Worm (Caenorhabditis elegans) whole organism, early embryonic: ENCODE data around the gene W06A7.2.

Experiments used
- B0310.2 ChIP-seq: sonication (generic microtip); optimal IDR thresholded peaks from 2 replicates; lab custom pipeline; 2016; ENCODE audit warnings: mild to moderate bottlenecking, missing genetic modification characterization, missing compliant biosample characterization
- F13C5.2 ChIP-seq: sonication (generic microtip); optimal IDR thresholded peaks from 2 replicates; lab custom pipeline; 2017; ENCODE audit warnings: mild to moderate bottlenecking, missing genetic modification characterization, inconsistent platforms, missing compliant biosample characterization
- aly-1 ChIP-seq: sonication (generic microtip); optimal IDR thresholded peaks from 2 replicates; lab custom pipeline; 2016; ENCODE audit warnings: missing genetic modification characterization, missing compliant biosample characterization
- ama-1 ChIP-seq: fragments of 150-350 bp; optimal IDR thresholded peaks from 2 replicates; lab custom pipeline; 2014
- ceh-13 ChIP-seq: fragments of 200-800 bp; sonication (Bioruptor generic); optimal IDR thresholded peaks from 2 replicates; lab custom pipeline; 2018; ENCODE audit warnings: mild to moderate bottlenecking, missing genetic modification characterization, missing compliant biosample characterization
- ceh-36 ChIP-seq: sonication (generic microtip); optimal IDR thresholded peaks from 2 replicates; lab custom pipeline; 2016; ENCODE audit warnings: missing genetic modification characterization, inconsistent platforms, missing compliant biosample characterization
- ets-7 ChIP-seq: sonication (generic microtip); optimal IDR thresholded peaks from 2 replicates; lab custom pipeline; 2016; ENCODE audit warnings: missing genotype, missing genetic modification characterization, missing compliant biosample characterization
- flt-1 ChIP-seq: fragments of 200-800 bp; sonication (Bioruptor generic); IDR thresholded peaks from 2 replicates; pipeline ENCODE4 v1.3.6; 2022; ENCODE audit warnings: missing genetic modification characterization, missing compliant biosample characterization
- hmbx-1 ChIP-seq: sonication (generic microtip); optimal IDR thresholded peaks from 2 replicates; lab custom pipeline; 2016; ENCODE audit warnings: mild to moderate bottlenecking, missing genetic modification characterization, missing compliant biosample characterization
- hmg-4 ChIP-seq: fragments of 200-800 bp; sonication (Bioruptor generic); optimal IDR thresholded peaks from 2 replicates; lab custom pipeline; 2018; ENCODE audit warnings: mild to moderate bottlenecking, missing genetic modification characterization, missing compliant biosample characterization
- hnd-1 ChIP-seq: sonication (generic microtip); optimal IDR thresholded peaks from 2 replicates; lab custom pipeline; 2016; ENCODE audit warnings: missing genetic modification characterization, missing compliant biosample characterization
- pes-1 ChIP-seq: fragments of 200-800 bp; sonication (Bioruptor generic); IDR thresholded peaks from 2 replicates; pipeline ENCODE4 v1.3.6; 2022; ENCODE audit warnings: missing genetic modification reagents, missing genetic modification characterization, missing compliant biosample characterization
- scrt-1 ChIP-seq: fragments of 200-800 bp; sonication (Bioruptor generic); IDR thresholded peaks from 2 replicates; pipeline ENCODE4 v1.3.6; 2022; ENCODE audit warnings: missing genetic modification characterization, missing compliant biosample characterization
- sea-1 ChIP-seq: fragments of 200-800 bp; sonication (Bioruptor generic); conservative IDR thresholded peaks from 2 replicates; pipeline ENCODE4 v1.3.6; 2022; ENCODE audit warnings: missing genetic modification characterization, missing compliant biosample characterization
- tbx-11 ChIP-seq: fragments of 200-800 bp; sonication (Bioruptor generic); IDR thresholded peaks from 2 replicates; pipeline ENCODE4 v1.3.6; 2022; ENCODE audit warnings: missing genetic modification characterization, missing compliant biosample characterization
- tbx-37 ChIP-seq: fragments of 200-800 bp; sonication (Bioruptor generic); conservative IDR thresholded peaks from 2 replicates; pipeline ENCODE4 v1.3.6; 2022; ENCODE audit warnings: missing genetic modification reagents, missing genetic modification characterization, missing compliant biosample characterization
- tra-4 ChIP-seq: sonication (generic microtip); optimal IDR thresholded peaks from 2 replicates; lab custom pipeline; 2017; ENCODE audit warnings: missing genetic modification characterization, missing compliant biosample characterization

The W06A7.2 gene

ce11 chrV:14849628-14850027 is 28.0 kb downstream of the W06A7.2 start:
- no peak for TF ChIP-seq ceh-36
- TF ChIP-seq tbx-11 (GFP tag; lab: Robert Waterston, UW): no peak

- TF ChIP-seq sea-1 (no peak), ets-7 (tag; lab: Kevin White, UChicago) (no peak), ama-1 (no peak), ceh-13 (no peak), B0310.2 (tag; lab: Kevin White, UChicago) (no peak), flt-1 (no peak), ceh-36 (no peak), scrt-1 (GFP tag; lab: Robert Waterston, UW) (no peak)
These were observed 28.9 kb downstream of the W06A7.2 start for ce11 chrV:14850530-14850929.

- TF ChIP-seq tbx-11 (GFP tag; lab: Robert Waterston, UW) (no peak), flt-1 (no peak), sea-1 (no peak), F13C5.2 (tag; lab: Kevin White, UChicago) (no peak), ama-1 (no peak), ets-7 (tag; lab: Kevin White, UChicago) (no peak), hmg-4 (no peak), tbx-37 (GFP tag; lab: Robert Waterston, UW) (no peak), aly-1 (no peak), B0310.2 (tag; lab: Kevin White, UChicago) (no peak), hmbx-1 (tag; lab: Kevin White, UChicago) (no peak), scrt-1 (GFP tag; lab: Robert Waterston, UW) (no peak), ceh-13 (no peak), pes-1 (GFP tag; lab: Robert Waterston, UW) (no peak), ceh-36 (no peak)
These were observed 29.6 kb downstream of the W06A7.2 start for ce11 chrV:14851206-14851605.

- TF ChIP-seq scrt-1 (GFP tag; lab: Robert Waterston, UW) (no peak), tra-4 (tag; lab: Kevin White, UChicago) (no peak), hnd-1 (tag; lab: Kevin White, UChicago) (no peak), ama-1 (no peak), B0310.2 (tag; lab: Kevin White, UChicago) (no peak), ceh-36 (no peak), aly-1 (no peak), tbx-37 (GFP tag; lab: Robert Waterston, UW) (no peak)
These were observed 30.3 kb downstream of the W06A7.2 start for ce11 chrV:14851972-14852371.

ce11 chrV:14852620-14853019 is 31.0 kb downstream of the W06A7.2 start:
- TF ChIP-seq hnd-1 (tag; lab: Kevin White, UChicago) (no peak), tbx-11 (GFP tag; lab: Robert Waterston, UW) (no peak), flt-1 (no peak), tbx-37 (GFP tag; lab: Robert Waterston, UW) (no peak), scrt-1 (GFP tag; lab: Robert Waterston, UW) (no peak), tra-4 (tag; lab: Kevin White, UChicago) (no peak), hmbx-1 (tag; lab: Kevin White, UChicago) (no peak), ceh-13 (no peak), ceh-36 (no peak), F13C5.2 (tag; lab: Kevin White, UChicago) (no peak), B0310.2 (tag; lab: Kevin White, UChicago) (no peak), hmg-4 (no peak), ets-7 (tag; lab: Kevin White, UChicago) (no peak), pes-1 (GFP tag; lab: Robert Waterston, UW) (no peak), sea-1 (no peak), ama-1 (no peak), aly-1 (no peak)

ce11 chrV:14853739-14854138 is 32.1 kb downstream of the W06A7.2 start:
- TF ChIP-seq ceh-13: no peak
- no peak for TF ChIP-seq tbx-11 (GFP tag; lab: Robert Waterston, UW)
- TF ChIP-seq aly-1: no peak
- TF ChIP-seq F13C5.2 (tag; lab: Kevin White, UChicago): no peak
- TF ChIP-seq pes-1 (GFP tag; lab: Robert Waterston, UW): no peak
- TF ChIP-seq hmbx-1 (tag; lab: Kevin White, UChicago): no peak
- TF ChIP-seq flt-1: no peak
- no peak for TF ChIP-seq tbx-37 (GFP tag; lab: Robert Waterston, UW)
- no peak for TF ChIP-seq sea-1

ce11 chrV:14854261-14854660 is 32.6 kb downstream of the W06A7.2 start:
- TF ChIP-seq ama-1 (no peak), flt-1 (no peak), tra-4 (tag; lab: Kevin White, UChicago) (no peak), B0310.2 (tag; lab: Kevin White, UChicago) (no peak), hnd-1 (tag; lab: Kevin White, UChicago) (no peak), hmg-4 (no peak), ets-7 (tag; lab: Kevin White, UChicago) (no peak), scrt-1 (GFP tag; lab: Robert Waterston, UW) (no peak), tbx-37 (GFP tag; lab: Robert Waterston, UW) (no peak), sea-1 (no peak), pes-1 (GFP tag; lab: Robert Waterston, UW) (no peak), ceh-13 (no peak), ceh-36 (no peak), F13C5.2 (tag; lab: Kevin White, UChicago) (no peak), tbx-11 (GFP tag; lab: Robert Waterston, UW) (no peak), hmbx-1 (tag; lab: Kevin White, UChicago) (no peak)

ce11 chrV:14855626-14856025 is 34.0 kb downstream of the W06A7.2 start:
- TF ChIP-seq pes-1 (GFP tag; lab: Robert Waterston, UW) (peak; percentile 86), sea-1 (peak; percentile 72), ama-1 (no peak), aly-1 (peak; percentile 24), hmbx-1 (tag; lab: Kevin White, UChicago) (peak; percentile 39), hmg-4 (peak; percentile 72), hnd-1 (tag; lab: Kevin White, UChicago) (peak; percentile 32), tbx-37 (GFP tag; lab: Robert Waterston, UW) (peak; percentile 56), ceh-36 (peak; percentile 65), B0310.2 (tag; lab: Kevin White, UChicago) (peak; percentile 38), F13C5.2 (tag; lab: Kevin White, UChicago) (peak; percentile 56), tbx-11 (GFP tag; lab: Robert Waterston, UW) (peak; percentile 72), scrt-1 (GFP tag; lab: Robert Waterston, UW) (peak; percentile 87), ets-7 (tag; lab: Kevin White, UChicago) (no peak), flt-1 (peak; percentile 86), tra-4 (tag; lab: Kevin White, UChicago) (peak; percentile 27), ceh-13 (peak; percentile 62)
